Comparison of ENCODE assay signal across 1 fruit fly cellular context in genomic region chr2L:8860767-8861166, dm6.
TF ChIP-seq lines count a peak whose summit lies in the region.

No protein-coding gene starts in this region.

TF ChIP-seq in whole organism, embryonic, 481 proteins besides CTCF, POLR2A, EP300 and RAD21 (continued from another document and continues in another):
- no peak for TF ChIP-seq cad (GFP tag; optimal IDR thresholded peaks at IDR 0.05; lab: Kevin White, UChicago)
- peak; percentile 81 for TF ChIP-seq tgo (GFP tag; IDR thresholded peaks at IDR 0.05; lab: Robert Waterston, UW)
- TF ChIP-seq CG7271 (tag; optimal IDR thresholded peaks at IDR 0.05; lab: Kevin White, UChicago) = no peak
- TF ChIP-seq Deaf1 (tag; optimal IDR thresholded peaks at IDR 0.05; lab: Kevin White, UChicago) = no peak
- peak; percentile 67 for TF ChIP-seq Sox100B (GFP tag; optimal IDR thresholded peaks at IDR 0.05; lab: Kevin White, UChicago)
- TF ChIP-seq CG8765 (GFP tag; IDR thresholded peaks at IDR 0.05; lab: Robert Waterston, UW) = no peak; the same call in 1 of the 2 replicates
- TF ChIP-seq ash1 (GFP tag; optimal IDR thresholded peaks at IDR 0.05; lab: Kevin White, UChicago) = no peak
- TF ChIP-seq CG2129 (GFP tag; IDR thresholded peaks at IDR 0.05; lab: Robert Waterston, UW; ENCODE audit: partially characterized antibody) = no peak
- peak; percentile 67 for TF ChIP-seq Six4 (GFP tag; optimal IDR thresholded peaks at IDR 0.05; lab: Kevin White, UChicago)
- TF ChIP-seq ci (GFP tag; IDR thresholded peaks at IDR 0.05; lab: Robert Waterston, UW) = peak; percentile 84
- peak; percentile 17 for TF ChIP-seq CG4328 (GFP tag; optimal IDR thresholded peaks at IDR 0.05; lab: Kevin White, UChicago)
- TF ChIP-seq CkIIα-i1 (GFP tag; IDR thresholded peaks at IDR 0.05; lab: Robert Waterston, UW) = no peak
- peak; percentile 1 for TF ChIP-seq exex (tag; optimal IDR thresholded peaks at IDR 0.05; lab: Kevin White, UChicago)
- TF ChIP-seq dan (GFP tag; IDR thresholded peaks at IDR 0.05; lab: Robert Waterston, UW) = 0 out of 2 replicates have a peak, but pooled peaks have one; percentile 28
- TF ChIP-seq z (GFP tag; IDR thresholded peaks at IDR 0.05; lab: Robert Waterston, UW) = 0 out of 3 replicates have a peak, but pooled peaks have one; percentile 13
- TF ChIP-seq fd96Cb (tag; optimal IDR thresholded peaks at IDR 0.05; lab: Kevin White, UChicago) = peak; percentile 78
- peak; percentile 13 for TF ChIP-seq kay (GFP tag; optimal IDR thresholded peaks at IDR 0.05; lab: Kevin White, UChicago)
- peak; percentile 79 for TF ChIP-seq CG11504 (tag; optimal IDR thresholded peaks at IDR 0.05; lab: Kevin White, UChicago)
- peak; percentile 69; the same call in 2 of the 3 replicates for TF ChIP-seq gce (GFP tag; IDR thresholded peaks at IDR 0.05; lab: Robert Waterston, UW)
- TF ChIP-seq CG8089 (GFP tag; optimal IDR thresholded peaks at IDR 0.05; lab: Kevin White, UChicago) = no peak
- no peak for TF ChIP-seq bbx (GFP tag; IDR thresholded peaks at IDR 0.05; lab: Robert Waterston, UW; ENCODE audit: partially characterized antibody)
- TF ChIP-seq CG42726 (GFP tag; IDR thresholded peaks at IDR 0.05; lab: Robert Waterston, UW; ENCODE audit: partially characterized antibody) = no peak
- peak; percentile 42 for TF ChIP-seq CG30431 (GFP tag; optimal IDR thresholded peaks at IDR 0.05; lab: Kevin White, UChicago)
- peak; percentile 82 for TF ChIP-seq CG10959 (GFP tag; IDR thresholded peaks at IDR 0.05; lab: Robert Waterston, UW)
- peak; percentile 7 for TF ChIP-seq CG15073 (GFP tag; optimal IDR thresholded peaks at IDR 0.05; lab: Kevin White, UChicago)
- peak; percentile 81 for TF ChIP-seq HLH3B (GFP tag; IDR thresholded peaks at IDR 0.05; lab: Robert Waterston, UW)
- peak; percentile 49; the same call in 1 of the 2 replicates for TF ChIP-seq ap (GFP tag; IDR thresholded peaks at IDR 0.05; lab: Robert Waterston, UW)
- TF ChIP-seq CG18764 (GFP tag; optimal IDR thresholded peaks at IDR 0.05; lab: Kevin White, UChicago) = peak; percentile 58
- peak; percentile 26 for TF ChIP-seq cato (GFP tag; optimal IDR thresholded peaks at IDR 0.05; lab: Kevin White, UChicago; ENCODE audit: borderline replicate concordance)
- TF ChIP-seq CG5953 (GFP tag; IDR thresholded peaks at IDR 0.05; lab: Robert Waterston, UW) = peak; percentile 27; the same call in 1 of the 2 replicates
- peak; percentile 78 for TF ChIP-seq CG32772 (GFP tag; IDR thresholded peaks at IDR 0.05; lab: Robert Waterston, UW)
- peak; percentile 44 for TF ChIP-seq scrt (GFP tag; optimal IDR thresholded peaks at IDR 0.05; lab: Kevin White, UChicago)
- TF ChIP-seq CG1529 (GFP tag; optimal IDR thresholded peaks at IDR 0.05; lab: Kevin White, UChicago) = peak; percentile 33
- TF ChIP-seq CG9797 (GFP tag; optimal IDR thresholded peaks at IDR 0.05; lab: Kevin White, UChicago) = no peak
- no peak for TF ChIP-seq knrl (GFP tag; IDR thresholded peaks at IDR 0.05; lab: Robert Waterston, UW; ENCODE audit: partially characterized antibody)
- TF ChIP-seq kah (GFP tag; optimal IDR thresholded peaks at IDR 0.05; lab: Kevin White, UChicago) = peak; percentile 12
- TF ChIP-seq CG17186 (GFP tag; optimal IDR thresholded peaks at IDR 0.05; lab: Kevin White, UChicago) = no peak
- no peak for TF ChIP-seq CG10321 (GFP tag; IDR thresholded peaks at IDR 0.05; lab: Robert Waterston, UW)
- TF ChIP-seq gsb (GFP tag; IDR thresholded peaks at IDR 0.05; lab: Robert Waterston, UW) = no peak
- TF ChIP-seq Fer1 (GFP tag; optimal IDR thresholded peaks at IDR 0.05; lab: Kevin White, UChicago) = no peak
- peak; percentile 84 for TF ChIP-seq nmo (GFP tag; optimal IDR thresholded peaks at IDR 0.05; lab: Kevin White, UChicago)
- TF ChIP-seq CG10267 (tag; optimal IDR thresholded peaks at IDR 0.05; lab: Kevin White, UChicago) = peak; percentile 73
- no peak for TF ChIP-seq rib (GFP tag; IDR thresholded peaks at IDR 0.05; lab: Robert Waterston, UW)
- TF ChIP-seq kni (GFP tag; optimal IDR thresholded peaks at IDR 0.05; lab: Kevin White, UChicago) = peak; percentile 53
- TF ChIP-seq CG9727 (GFP tag; optimal IDR thresholded peaks at IDR 0.05; lab: Kevin White, UChicago) = peak; percentile 73
- peak; percentile 18 for TF ChIP-seq CG13624 (GFP tag; optimal IDR thresholded peaks at IDR 0.05; lab: Kevin White, UChicago)
- no peak for TF ChIP-seq CG7987 (GFP tag; optimal IDR thresholded peaks at IDR 0.05; lab: Kevin White, UChicago)
- no peak for TF ChIP-seq fd102C (GFP tag; optimal IDR thresholded peaks at IDR 0.05; lab: Kevin White, UChicago)
- TF ChIP-seq Sin3A (optimal IDR thresholded peaks at IDR 0.05; lab: Kevin White, UChicago) = no peak
- peak; percentile 63 for TF ChIP-seq CG9215 (GFP tag; IDR thresholded peaks at IDR 0.05; lab: Robert Waterston, UW)
- TF ChIP-seq row (GFP tag; IDR thresholded peaks at IDR 0.05; lab: Robert Waterston, UW) = peak; percentile 84
- TF ChIP-seq CG9609 (GFP tag; optimal IDR thresholded peaks at IDR 0.05; lab: Kevin White, UChicago) = peak; percentile 3
- TF ChIP-seq slou (GFP tag; optimal IDR thresholded peaks at IDR 0.05; lab: Kevin White, UChicago) = no peak
- peak; percentile 21 for TF ChIP-seq ems (GFP tag; optimal IDR thresholded peaks at IDR 0.05; lab: Kevin White, UChicago)
- peak; percentile 82 for TF ChIP-seq croc (GFP tag; conservative IDR thresholded peaks at IDR 0.05; lab: Robert Waterston, UW)
- TF ChIP-seq CG6791 (GFP tag; IDR thresholded peaks at IDR 0.05; lab: Robert Waterston, UW; ENCODE audit: partially characterized antibody) = no peak
- TF ChIP-seq CG18011 (GFP tag; optimal IDR thresholded peaks at IDR 0.05; lab: Kevin White, UChicago) = no peak
- TF ChIP-seq Bteb2 (GFP tag; optimal IDR thresholded peaks at IDR 0.05; lab: Kevin White, UChicago) = no peak
- no peak for TF ChIP-seq da (GFP tag; optimal IDR thresholded peaks at IDR 0.05; lab: Kevin White, UChicago)
- TF ChIP-seq Sry-δ (GFP tag; optimal IDR thresholded peaks at IDR 0.05; lab: Kevin White, UChicago) = no peak
- TF ChIP-seq CG3838 (GFP tag; optimal IDR thresholded peaks at IDR 0.05; lab: Kevin White, UChicago) = no peak
- TF ChIP-seq YL-1 (GFP tag; optimal IDR thresholded peaks at IDR 0.05; lab: Kevin White, UChicago) = no peak
- TF ChIP-seq CG13894 (tag; optimal IDR thresholded peaks at IDR 0.05; lab: Kevin White, UChicago) = no peak
- peak in 1 of 2 experiments; percentile 83 for TF ChIP-seq bsh (GFP tag; optimal IDR thresholded peaks at IDR 0.05; lab: Kevin White, UChicago)
- no peak for TF ChIP-seq amos (GFP tag; IDR thresholded peaks at IDR 0.05; lab: Robert Waterston, UW; ENCODE audit: partially characterized antibody)
- TF ChIP-seq CG3847 (GFP tag; IDR thresholded peaks at IDR 0.05; lab: Robert Waterston, UW) = 0 out of 2 replicates have a peak, but pooled peaks have one; percentile 36
- TF ChIP-seq CG14441 (GFP tag; IDR thresholded peaks at IDR 0.05; lab: Robert Waterston, UW) = peak; percentile 58
- no peak for TF ChIP-seq disco-r (GFP tag; optimal IDR thresholded peaks at IDR 0.05; lab: Kevin White, UChicago)
- TF ChIP-seq CG10565 (GFP tag; optimal IDR thresholded peaks at IDR 0.05; lab: Kevin White, UChicago) = no peak
- no peak for TF ChIP-seq hb (GFP tag; IDR thresholded peaks at IDR 0.05; lab: Robert Waterston, UW; ENCODE audit: partially characterized antibody)
- no peak for TF ChIP-seq lbe (GFP tag; optimal IDR thresholded peaks at IDR 0.05; lab: Kevin White, UChicago)
- no peak for TF ChIP-seq tll (GFP tag; optimal IDR thresholded peaks at IDR 0.05; lab: Kevin White, UChicago)
- TF ChIP-seq Bdp1 (GFP tag; optimal IDR thresholded peaks at IDR 0.05; lab: Kevin White, UChicago) = no peak
- peak; percentile 60 for TF ChIP-seq CG1024 (GFP tag; IDR thresholded peaks at IDR 0.05; lab: Robert Waterston, UW)
- no peak for TF ChIP-seq CG7786 (GFP tag; optimal IDR thresholded peaks at IDR 0.05; lab: Kevin White, UChicago)
- TF ChIP-seq zen2 (GFP tag; IDR thresholded peaks at IDR 0.05; lab: Robert Waterston, UW; ENCODE audit: partially characterized antibody) = no peak
- no peak for TF ChIP-seq abd-A (tag; optimal IDR thresholded peaks at IDR 0.05; lab: Kevin White, UChicago)
- TF ChIP-seq CG9932 (GFP tag; IDR thresholded peaks at IDR 0.05; lab: Robert Waterston, UW) = no peak
- no peak for TF ChIP-seq CG4854 (GFP tag; optimal IDR thresholded peaks at IDR 0.05; lab: Kevin White, UChicago)
- TF ChIP-seq CG15479 (GFP tag; optimal IDR thresholded peaks at IDR 0.05; lab: Kevin White, UChicago) = no peak
- peak; percentile 56; the same call in 1 of the 3 replicates for TF ChIP-seq CG7357 (GFP tag; IDR thresholded peaks at IDR 0.05; lab: Robert Waterston, UW)
- peak; percentile 70 for TF ChIP-seq HHEX (GFP tag; optimal IDR thresholded peaks at IDR 0.05; lab: Kevin White, UChicago)
- TF ChIP-seq NFAT (GFP tag; IDR thresholded peaks at IDR 0.05; lab: Robert Waterston, UW) = 0 out of 2 replicates have a peak, but pooled peaks have one; percentile 39
- no peak for TF ChIP-seq btn (GFP tag; optimal IDR thresholded peaks at IDR 0.05; lab: Kevin White, UChicago)
- peak; percentile 59 for TF ChIP-seq CG15601 (tag; optimal IDR thresholded peaks at IDR 0.05; lab: Kevin White, UChicago)
- TF ChIP-seq pita (GFP tag; optimal IDR thresholded peaks at IDR 0.05; lab: Kevin White, UChicago) = no peak
- TF ChIP-seq CG12104 (GFP tag; optimal IDR thresholded peaks at IDR 0.05; lab: Kevin White, UChicago) = peak; percentile 52
- TF ChIP-seq CG14710 (tag; optimal IDR thresholded peaks at IDR 0.05; lab: Kevin White, UChicago) = peak; percentile 79
- peak; percentile 45 for TF ChIP-seq twi (tag; optimal IDR thresholded peaks at IDR 0.05; lab: Kevin White, UChicago)
- TF ChIP-seq eve (GFP tag; optimal IDR thresholded peaks at IDR 0.05; lab: Kevin White, UChicago) = peak in 1 of 2 experiments; percentile 77
- no peak for TF ChIP-seq Dfd (GFP tag; optimal IDR thresholded peaks at IDR 0.05; lab: Kevin White, UChicago)
- TF ChIP-seq CG8359 (GFP tag; optimal IDR thresholded peaks at IDR 0.05; lab: Kevin White, UChicago; ENCODE audit: borderline replicate concordance) = peak; percentile 37
- peak; percentile 54 for TF ChIP-seq CG6813 (GFP tag; optimal IDR thresholded peaks at IDR 0.05; lab: Kevin White, UChicago)
- TF ChIP-seq ewg (GFP tag; optimal IDR thresholded peaks at IDR 0.05; lab: Kevin White, UChicago) = peak; percentile 51
- TF ChIP-seq ro (GFP tag; IDR thresholded peaks at IDR 0.05; lab: Robert Waterston, UW) = peak; percentile 58
- TF ChIP-seq TFAM (GFP tag; optimal IDR thresholded peaks at IDR 0.05; lab: Kevin White, UChicago) = peak; percentile 55
- no peak for TF ChIP-seq CG8944 (GFP tag; optimal IDR thresholded peaks at IDR 0.05; lab: Kevin White, UChicago)
- TF ChIP-seq CG31441 (GFP tag; IDR thresholded peaks at IDR 0.05; lab: Robert Waterston, UW) = peak; percentile 78
- peak in 1 of 2 experiments; percentile 62 for TF ChIP-seq Eip74EF (GFP tag; optimal IDR thresholded peaks at IDR 0.05; lab: Kevin White, UChicago)
- TF ChIP-seq Vsx1 (GFP tag; optimal IDR thresholded peaks at IDR 0.05; lab: Kevin White, UChicago) = no peak
- peak; percentile 17 for TF ChIP-seq Nf-YB (GFP tag; optimal IDR thresholded peaks at IDR 0.05; lab: Kevin White, UChicago)
- peak; percentile 38 for TF ChIP-seq lilli (GFP tag; optimal IDR thresholded peaks at IDR 0.05; lab: Kevin White, UChicago)
- TF ChIP-seq CG12391 (tag; optimal IDR thresholded peaks at IDR 0.05; lab: Kevin White, UChicago) = peak; percentile 65
- no peak for TF ChIP-seq p53 (GFP tag; optimal IDR thresholded peaks at IDR 0.05; lab: Kevin White, UChicago)
- TF ChIP-seq Fer2 (tag; optimal IDR thresholded peaks at IDR 0.05; lab: Kevin White, UChicago) = peak; percentile 11
- peak; percentile 76 for TF ChIP-seq lmd (GFP tag; IDR thresholded peaks at IDR 0.05; lab: Robert Waterston, UW)
- TF ChIP-seq trem (tag; optimal IDR thresholded peaks at IDR 0.05; lab: Kevin White, UChicago) = peak; percentile 70
- TF ChIP-seq org-1 (GFP tag; optimal IDR thresholded peaks at IDR 0.05; lab: Kevin White, UChicago) = peak; percentile 47
- no peak for TF ChIP-seq Hand (GFP tag; optimal IDR thresholded peaks at IDR 0.05; lab: Kevin White, UChicago)
- TF ChIP-seq zen (tag; optimal IDR thresholded peaks at IDR 0.05; lab: Kevin White, UChicago) = peak; percentile 28
- TF ChIP-seq CG7745 (tag; optimal IDR thresholded peaks at IDR 0.05; lab: Kevin White, UChicago) = no peak
- TF ChIP-seq B-H1 (GFP tag; IDR thresholded peaks at IDR 0.05; lab: Robert Waterston, UW) = peak; percentile 63
- TF ChIP-seq CG4404 (GFP tag; IDR thresholded peaks at IDR 0.05; lab: Robert Waterston, UW) = peak; percentile 73
- peak; percentile 8 for TF ChIP-seq CG10462 (GFP tag; optimal IDR thresholded peaks at IDR 0.05; lab: Kevin White, UChicago)
- peak; percentile 50; the same call in 1 of the 2 replicates for TF ChIP-seq Rx (GFP tag; IDR thresholded peaks at IDR 0.05; lab: Robert Waterston, UW)
- TF ChIP-seq Myb (GFP tag; optimal IDR thresholded peaks at IDR 0.05; lab: Kevin White, UChicago) = no peak
- TF ChIP-seq Ptx1 (GFP tag; IDR thresholded peaks at IDR 0.05; lab: Robert Waterston, UW) = peak; percentile 77
- TF ChIP-seq CG13775 (GFP tag; optimal IDR thresholded peaks at IDR 0.05; lab: Kevin White, UChicago) = peak; percentile 42
- TF ChIP-seq Antp (GFP tag; optimal IDR thresholded peaks at IDR 0.05; lab: Kevin White, UChicago) = peak; percentile 18
- no peak for TF ChIP-seq Mes4 (GFP tag; optimal IDR thresholded peaks at IDR 0.05; lab: Kevin White, UChicago)
- TF ChIP-seq fd64A (GFP tag; optimal IDR thresholded peaks at IDR 0.05; lab: Kevin White, UChicago) = peak; percentile 57
- peak; percentile 74 for TF ChIP-seq D19A (tag; optimal IDR thresholded peaks at IDR 0.05; lab: Kevin White, UChicago)
- TF ChIP-seq zf30C (GFP tag; optimal IDR thresholded peaks at IDR 0.05; lab: Kevin White, UChicago) = no peak
- peak; percentile 70 for TF ChIP-seq tap (tag; optimal IDR thresholded peaks at IDR 0.05; lab: Kevin White, UChicago)
- peak; percentile 46 for TF ChIP-seq CG18476 (GFP tag; optimal IDR thresholded peaks at IDR 0.05; lab: Kevin White, UChicago)
- TF ChIP-seq CG13123 (GFP tag; optimal IDR thresholded peaks at IDR 0.05; lab: Kevin White, UChicago) = no peak
- peak; percentile 9 for TF ChIP-seq CG6854 (GFP tag; optimal IDR thresholded peaks at IDR 0.05; lab: Kevin White, UChicago)
- no peak for TF ChIP-seq CG12744 (GFP tag; optimal IDR thresholded peaks at IDR 0.05; lab: Kevin White, UChicago)
- TF ChIP-seq CG17802 (tag; optimal IDR thresholded peaks at IDR 0.05; lab: Kevin White, UChicago) = peak; percentile 49
- peak; percentile 49; the same call in 1 of the 3 replicates for TF ChIP-seq jigr1 (GFP tag; IDR thresholded peaks at IDR 0.05; lab: Robert Waterston, UW)
- no peak for TF ChIP-seq ERR (GFP tag; optimal IDR thresholded peaks at IDR 0.05; lab: Kevin White, UChicago)
